Worm (Caenorhabditis elegans) whole organism, young adult: ENCODE measurements around the gene K02A6.4.

Experiments
- B0261.1 ChIP-seq: sonication (generic microtip); optimal IDR thresholded peaks from 2 replicates; lab custom pipeline; 2016; ENCODE audit warnings: mild to moderate bottlenecking, missing genetic modification characterization, moderate library complexity, missing compliant biosample characterization
- B0336.3 ChIP-seq: fragments of 200-800 bp; sonication (Bioruptor generic); IDR thresholded peaks from 2 replicates; pipeline ENCODE4 v1.3.6; 2022; ENCODE audit warnings: missing genetic modification characterization, missing compliant biosample characterization
- C17E4.6 ChIP-seq: fragments of 200-800 bp; sonication (Bioruptor generic); IDR thresholded peaks from 2 replicates; pipeline ENCODE4 v1.3.6; 2022; ENCODE audit warnings: missing genetic modification reagents, missing genetic modification characterization, missing compliant biosample characterization
- F52B5.7 ChIP-seq: sonication (generic microtip); optimal IDR thresholded peaks from 2 replicates; lab custom pipeline; 2016; ENCODE audit warnings: mild to moderate bottlenecking, missing genetic modification characterization, missing compliant biosample characterization
- T07F8.4 ChIP-seq: sonication (generic microtip); optimal IDR thresholded peaks from 2 replicates; lab custom pipeline; 2016; ENCODE audit warnings: mild to moderate bottlenecking, missing genetic modification characterization, moderate library complexity, missing compliant biosample characterization
- Y67H2A.10 ChIP-seq: fragments of 200-800 bp; sonication (Bioruptor generic); conservative IDR thresholded peaks from 2 replicates; pipeline ENCODE4 v1.3.6; 2022; ENCODE audit warnings: missing genetic modification reagents, missing genetic modification characterization, missing compliant biosample characterization
- Y79H2A.3 ChIP-seq: fragments of 200-800 bp; sonication (Bioruptor generic); conservative IDR thresholded peaks from 2 replicates; pipeline ENCODE4 v1.3.6; 2022; ENCODE audit warnings: missing genetic modification reagents, missing genetic modification characterization, missing compliant biosample characterization
- ZK185.1 ChIP-seq: sonication (generic microtip); optimal IDR thresholded peaks from 2 replicates; lab custom pipeline; 2016; ENCODE audit warnings: mild to moderate bottlenecking, missing genetic modification characterization, missing compliant biosample characterization; ENCODE audit not compliant: poor library complexity, severe bottlenecking
- akir-1 ChIP-seq: fragments of 200-800 bp; sonication (Bioruptor generic); optimal IDR thresholded peaks from 2 replicates; lab custom pipeline; 2018; ENCODE audit warnings: mild to moderate bottlenecking, missing genetic modification characterization, moderate library complexity, missing compliant biosample characterization
- aptf-2 ChIP-seq: fragments of 200-800 bp; sonication (Bioruptor generic); conservative IDR thresholded peaks from 2 replicates; pipeline ENCODE4 v1.3.6; 2022; ENCODE audit warnings: missing genetic modification reagents, missing genetic modification characterization, missing compliant biosample characterization
- aptf-3 ChIP-seq: fragments of 200-800 bp; sonication (Bioruptor generic); IDR thresholded peaks from 2 replicates; pipeline ENCODE4 v1.3.6; 2022; ENCODE audit warnings: missing genetic modification characterization, missing compliant biosample characterization
- athp-1 ChIP-seq: sonication (generic microtip); optimal IDR thresholded peaks from 2 replicates; lab custom pipeline; 2017; ENCODE audit warnings: mild to moderate bottlenecking, missing genetic modification characterization, missing compliant biosample characterization
- attf-5 ChIP-seq: fragments of 200-800 bp; sonication (Bioruptor generic); optimal IDR thresholded peaks from 2 replicates; lab custom pipeline; 2018; ENCODE audit warnings: mild to moderate bottlenecking, missing genetic modification characterization, missing compliant biosample characterization
- bed-1 ChIP-seq: fragments of 200-800 bp; sonication (Bioruptor generic); IDR thresholded peaks from 2 replicates; pipeline ENCODE4 v1.3.6; 2022; ENCODE audit warnings: missing genetic modification reagents, missing genetic modification characterization, missing compliant biosample characterization
- ceh-100 ChIP-seq: fragments of 200-800 bp; sonication (Bioruptor generic); IDR thresholded peaks from 2 replicates; pipeline ENCODE4 v1.3.6; 2022; ENCODE audit warnings: missing genetic modification reagents, missing genetic modification characterization, missing compliant biosample characterization
- ceh-79 ChIP-seq: sonication (generic microtip); optimal IDR thresholded peaks from 2 replicates; lab custom pipeline; 2017; ENCODE audit warnings: mild to moderate bottlenecking, missing genetic modification characterization, missing compliant biosample characterization
- chd-7 ChIP-seq: sonication (generic microtip); optimal IDR thresholded peaks from 2 replicates; lab custom pipeline; 2016; ENCODE audit warnings: mild to moderate bottlenecking, missing genetic modification characterization, moderate library complexity, missing compliant biosample characterization
- die-1 ChIP-seq: sonication (generic microtip); optimal IDR thresholded peaks from 2 replicates; lab custom pipeline; 2016; ENCODE audit warnings: missing genotype, mild to moderate bottlenecking, missing genetic modification characterization, missing compliant biosample characterization
- efl-1 ChIP-seq: fragments of 150-350 bp; optimal IDR thresholded peaks from 2 replicates; lab custom pipeline; 2014; ENCODE audit warnings: missing biosample characterization, missing genetic modification reagents, missing genetic modification characterization
- egl-18 ChIP-seq: fragments of 200-800 bp; sonication (Bioruptor generic); IDR thresholded peaks from 2 replicates; pipeline ENCODE4 v1.3.6; 2022; ENCODE audit warnings: missing genetic modification reagents, missing genetic modification characterization, missing compliant biosample characterization
- fkh-3 ChIP-seq: sonication (generic microtip); optimal IDR thresholded peaks from 2 replicates; lab custom pipeline; 2016; ENCODE audit warnings: mild to moderate bottlenecking, missing genetic modification characterization, missing compliant biosample characterization
- him-1 ChIP-seq: sonication (generic microtip); optimal IDR thresholded peaks from 2 replicates; lab custom pipeline; 2016; ENCODE audit warnings: missing genotype, missing genetic modification reagents, missing genetic modification characterization, missing compliant biosample characterization
- hmg-1.2 ChIP-seq: fragments of 200-800 bp; sonication (Bioruptor generic); IDR thresholded peaks from 2 replicates; pipeline ENCODE4 v1.3.6; 2022; ENCODE audit warnings: missing genetic modification reagents, missing genetic modification characterization, missing compliant biosample characterization
- hrde-1 ChIP-seq: sonication (generic microtip); optimal IDR thresholded peaks from 2 replicates; lab custom pipeline; 2016; ENCODE audit warnings: missing genetic modification characterization, mild to moderate bottlenecking, missing compliant biosample characterization, moderate library complexity, missing genotype, missing genetic modification reagents, borderline replicate concordance
- lin-40 ChIP-seq: sonication (generic microtip); optimal IDR thresholded peaks from 2 replicates; lab custom pipeline; 2016; ENCODE audit warnings: missing genetic modification characterization, mild to moderate bottlenecking, missing compliant biosample characterization, missing genotype, missing genetic modification reagents
- mcd-1 ChIP-seq: fragments of 200-800 bp; sonication (Bioruptor generic); IDR thresholded peaks from 2 replicates; pipeline ENCODE4 v1.3.6; 2022; ENCODE audit warnings: missing genetic modification reagents, missing genetic modification characterization, missing compliant biosample characterization
- mes-4 ChIP-seq: sonication (generic microtip); optimal IDR thresholded peaks from 2 replicates; lab custom pipeline; 2016; ENCODE audit warnings: missing genotype, missing genetic modification characterization, missing compliant biosample characterization
- nfya-1 ChIP-seq: sonication (generic microtip); optimal IDR thresholded peaks from 2 replicates; lab custom pipeline; 2017; ENCODE audit warnings: antibody characterized with exemption, missing compliant biosample characterization, missing genetic modification characterization, borderline replicate concordance; ENCODE audit not compliant: insufficient read depth
- nfyb-1 ChIP-seq: fragments of 200-800 bp; sonication (Bioruptor generic); IDR thresholded peaks from 2 replicates; pipeline ENCODE4 v1.3.6; 2022; ENCODE audit warnings: missing genetic modification reagents, missing genetic modification characterization, missing compliant biosample characterization
- nhr-120 ChIP-seq: fragments of 200-800 bp; sonication (Bioruptor generic); IDR thresholded peaks from 2 replicates; pipeline ENCODE4 v1.3.6; 2022; ENCODE audit warnings: missing genetic modification characterization, missing compliant biosample characterization
- nhr-179 ChIP-seq: sonication (generic microtip); optimal IDR thresholded peaks from 2 replicates; lab custom pipeline; 2016; ENCODE audit warnings: mild to moderate bottlenecking, missing genetic modification characterization, missing compliant biosample characterization
- unc-130 ChIP-seq: sonication (generic microtip); optimal IDR thresholded peaks from 2 replicates; lab custom pipeline; 2016; ENCODE audit warnings: missing genetic modification reagents, missing genetic modification characterization, missing compliant biosample characterization
- zim-3 ChIP-seq: sonication (generic microtip); optimal IDR thresholded peaks from 2 replicates; lab custom pipeline; 2017; ENCODE audit warnings: mild to moderate bottlenecking, missing genetic modification characterization, moderate library complexity, missing compliant biosample characterization
- ztf-3 ChIP-seq: fragments of 200-800 bp; sonication (Bioruptor generic); optimal IDR thresholded peaks from 2 replicates; lab custom pipeline; 2018; ENCODE audit warnings: mild to moderate bottlenecking, missing genetic modification characterization, missing compliant biosample characterization

Gene K02A6.4

DNA sequence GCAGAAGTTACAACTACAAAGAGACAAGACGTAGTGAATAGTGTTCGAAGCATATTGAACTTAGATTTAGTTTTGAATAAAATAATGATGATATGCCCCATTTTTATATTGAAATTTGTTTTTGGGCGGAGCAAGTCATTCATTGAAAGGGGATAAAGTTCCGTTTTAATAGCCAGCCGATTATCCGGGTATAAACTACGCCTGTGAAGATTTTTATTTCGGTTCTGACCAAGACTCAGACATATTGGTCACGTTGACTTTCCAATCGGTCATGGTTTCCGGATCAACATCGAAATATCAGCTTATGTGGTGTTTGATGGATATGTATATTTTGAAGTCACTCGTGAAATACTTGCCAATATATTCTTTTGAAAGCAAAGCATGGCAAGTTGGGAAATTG is at the start of gene K02A6.4:
TSS of gene K02A6.4 (minus strand) at position 101 of the 400 bp plus-strand sequence.
- TF ChIP-seq B0261.1 (tag; lab: Kevin White, UChicago) (no peak), F52B5.7 (tag; lab: Kevin White, UChicago) (no peak), Y79H2A.3 (GFP tag; lab: Robert Waterston, UW) (no peak)
- TF ChIP-seq, all 124 proteins: peak for 0

DNA sequence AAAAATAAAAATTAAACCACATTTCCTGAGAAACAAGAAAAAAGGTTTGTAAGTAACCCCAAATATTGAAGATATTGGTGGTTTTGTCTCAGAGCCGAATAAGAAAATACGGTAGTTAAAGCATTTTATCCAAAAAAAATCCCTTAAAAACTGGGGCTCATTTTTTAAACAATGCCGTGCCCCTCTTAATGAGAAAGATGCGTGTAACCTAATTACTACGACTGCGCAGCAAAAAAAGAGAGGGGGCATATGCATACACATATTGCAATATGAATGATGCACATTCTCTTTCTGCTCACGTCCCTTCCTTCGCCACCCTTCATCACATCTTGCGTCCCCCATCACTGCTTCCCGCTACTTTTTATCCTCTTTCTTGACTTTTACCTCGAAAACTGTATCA is 49.5 kb upstream of the K02A6.4 start:
- TF ChIP-seq aptf-2 (no peak), B0336.3 (GFP tag; lab: Robert Waterston, UW) (no peak), mcd-1 (no peak), mes-4 (no peak), nhr-179 (tag; lab: Kevin White, UChicago) (no peak), lin-40 (no peak), Y67H2A.10 (GFP tag; lab: Robert Waterston, UW) (no peak), ztf-3 (no peak), nhr-120 (no peak), T07F8.4 (tag; lab: Kevin White, UChicago) (no peak), him-1 (tag; lab: Kevin White, UChicago) (no peak), akir-1 (GFP tag; lab: Kevin White, UChicago) (no peak), egl-18 (GFP tag; lab: Robert Waterston, UW) (no peak), bed-1 (GFP tag; lab: Robert Waterston, UW) (no peak)

DNA sequence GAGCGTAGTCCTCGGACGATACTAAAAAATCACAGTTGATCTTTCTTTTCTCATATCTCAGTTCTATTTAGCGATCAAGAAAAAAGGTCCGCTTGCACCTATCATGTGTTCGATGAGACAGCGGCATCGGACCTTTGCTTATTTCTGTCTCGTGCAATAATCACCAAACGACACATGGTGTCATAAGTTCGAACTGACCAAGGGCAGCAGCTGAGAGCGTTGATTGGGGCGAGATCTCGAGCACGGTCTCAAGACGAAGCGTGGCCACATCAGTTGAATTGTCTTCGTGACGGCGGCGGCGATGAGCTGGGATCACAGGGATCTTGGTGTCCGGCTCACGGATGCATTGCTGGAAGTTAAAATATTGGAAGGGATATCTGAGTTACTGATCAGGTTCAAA is 44.2 kb upstream of the K02A6.4 start:
- TF ChIP-seq zim-3 (no peak), ceh-100 (GFP tag; lab: Robert Waterston, UW) (no peak), B0336.3 (GFP tag; lab: Robert Waterston, UW) (no peak), aptf-3 (GFP tag; lab: Robert Waterston, UW) (no peak), nfya-1 (tag; lab: Kevin White, UChicago) (no peak), fkh-3 (tag; lab: Kevin White, UChicago) (no peak), ceh-79 (tag; lab: Kevin White, UChicago) (no peak), unc-130 (no peak), die-1 (tag; lab: Kevin White, UChicago) (no peak), attf-5 (GFP tag; lab: Kevin White, UChicago) (no peak), efl-1 (GFP tag; lab: Kevin White, UChicago) (no peak), athp-1 (tag; lab: Kevin White, UChicago) (no peak), chd-7 (tag; lab: Kevin White, UChicago) (no peak), ZK185.1 (tag; lab: Kevin White, UChicago) (no peak), hmg-1.2 (no peak)

DNA sequence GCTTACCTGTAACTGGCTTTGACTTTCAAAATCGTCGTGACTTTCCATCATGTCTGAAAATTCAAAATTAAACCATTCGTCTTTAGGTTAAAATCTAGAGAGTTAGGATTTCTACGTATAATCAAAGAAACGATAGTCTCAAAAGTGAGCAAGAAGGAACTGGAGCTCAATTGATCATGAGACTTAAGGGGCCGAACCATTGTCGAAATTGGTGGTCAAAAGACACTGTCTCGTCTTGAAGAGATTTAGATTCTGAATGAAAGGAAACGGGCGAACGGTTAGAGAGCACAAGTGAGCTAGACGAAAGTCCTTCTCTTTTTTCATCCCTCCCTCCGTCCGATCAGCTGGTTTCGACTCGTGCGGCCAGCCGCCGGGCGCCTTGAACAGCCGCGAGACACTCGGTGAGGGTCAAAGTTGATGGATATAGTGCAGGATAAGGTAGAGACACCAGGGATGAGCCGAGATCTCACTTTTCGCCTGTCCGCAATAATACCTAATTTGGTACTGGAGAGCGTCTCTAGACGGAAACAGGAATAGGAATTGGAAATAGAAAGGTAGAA is 42.7 kb upstream of the K02A6.4 start, which contains the start of gene M60.7:
TSS of gene M60.7 (minus strand) at position 51 of the 560 bp plus-strand sequence.
- TF ChIP-seq hrde-1 (tag; lab: Kevin White, UChicago): no peak
- TF ChIP-seq C17E4.6 (GFP tag; lab: Robert Waterston, UW): no peak
- TF ChIP-seq nfyb-1 (GFP tag; lab: Robert Waterston, UW): no peak
- TF ChIP-seq, all 124 proteins: peak for 0
